Worm (Caenorhabditis elegans): ENCODE results near the gene F45D11.7.

ce11 chrII:1026670-1027069 lies 32.3 kb downstream of the F45D11.7 start, which contains the start of gene M01D1.12:
- TF ChIP-seq flt-1 (GFP tag; IDR thresholded peaks at IDR 0.05): no peak
- no peak for TF ChIP-seq ref-1 (GFP tag; conservative IDR thresholded peaks at IDR 0.05)
- no peak for TF ChIP-seq med-1 (GFP tag; optimal IDR thresholded peaks at IDR 0.05; ENCODE audit: insufficient read depth)
- TF ChIP-seq klf-2 (GFP tag; conservative IDR thresholded peaks at IDR 0.05): no peak
- TF ChIP-seq ztf-23 (GFP tag; IDR thresholded peaks at IDR 0.05): no peak
